Worm (Caenorhabditis elegans): Measurements from ENCODE around the gene wrn-1.

DNA sequence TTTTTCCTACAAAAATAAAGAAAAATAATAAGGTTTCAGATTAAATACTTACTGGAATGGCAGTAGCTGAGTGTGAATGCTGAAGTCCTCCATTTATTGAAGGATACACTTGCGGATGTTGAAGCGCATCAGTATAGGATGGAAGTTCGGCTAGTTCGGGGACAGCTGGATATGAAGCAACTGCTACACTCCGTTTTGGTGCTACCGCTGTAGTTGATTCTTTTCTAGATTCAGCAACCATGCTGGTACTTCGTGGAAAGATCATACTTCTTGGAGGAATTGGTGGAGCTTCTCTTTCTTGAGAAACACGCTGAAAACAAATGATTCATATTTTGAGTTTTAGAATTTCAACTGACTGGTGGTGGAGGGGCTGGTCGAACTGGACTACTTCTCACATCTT lies 53.8 kb downstream of the wrn-1 start:
- TF ChIP-seq aly-2 (tag; optimal IDR thresholded peaks at IDR 0.05) (no peak), sma-3 (GFP tag; optimal IDR thresholded peaks at IDR 0.05) (no peak), sem-4 (tag; optimal IDR thresholded peaks at IDR 0.05) (no peak), ama-1 (optimal IDR thresholded peaks at IDR 0.05) (no peak), nhr-21 (tag; optimal IDR thresholded peaks at IDR 0.05) (no peak), peb-1 (tag; optimal IDR thresholded peaks at IDR 0.05) (no peak), R02D3.7 (tag; optimal IDR thresholded peaks at IDR 0.05) (no peak), lin-11 (tag; optimal IDR thresholded peaks at IDR 0.05) (no peak), egl-27 (tag; optimal IDR thresholded peaks at IDR 0.05) (no peak), ztf-11 (tag; optimal IDR thresholded peaks at IDR 0.05) (no peak), nhr-12 (tag; optimal IDR thresholded peaks at IDR 0.05) (no peak), lin-39 (tag; optimal IDR thresholded peaks at IDR 0.05) (no peak), blmp-1 (tag; optimal IDR thresholded peaks at IDR 0.05; ENCODE audit: insufficient read depth) (no peak)

All from whole organism, L2 larva.